Fruit fly (Drosophila melanogaster): Measurements from ENCODE around the gene ko.
A peak's percentile ranks its signal among the peaks of the same experiment; 100 is the strongest.

Gene ko

dm6 chr3L:21031093-21031930 is 99.6 kb downstream of the ko start, which contains the start of the genes CG10584 and Polr3E:
Gene CG10584, minus strand, starts transcription at chr3L:21031360.
Gene Polr3E, plus strand, starts transcription at chr3L:21031825.
- TF ChIP-seq row (GFP tag; IDR thresholded peaks at IDR 0.05) (peak; percentile 95), CG13775 (GFP tag; optimal IDR thresholded peaks at IDR 0.05) (peak; percentile 96), CG10654 (GFP tag; optimal IDR thresholded peaks at IDR 0.05) (peak; percentile 87), cad (GFP tag; optimal IDR thresholded peaks at IDR 0.05) (no peak), tap (tag; optimal IDR thresholded peaks at IDR 0.05) (peak; percentile 90), caup (GFP tag; optimal IDR thresholded peaks at IDR 0.05; ENCODE audit: severe bottlenecking) (peak; percentile 93), CG8765 (GFP tag; IDR thresholded peaks at IDR 0.05) (peak; percentile 62; the same call in 1 of the 2 replicates), nmo (GFP tag; optimal IDR thresholded peaks at IDR 0.05) (peak; percentile 97), NC2α (GFP tag; optimal IDR thresholded peaks at IDR 0.05) (no peak), vnd (GFP tag; IDR thresholded peaks at IDR 0.05; ENCODE audit: partially characterized antibody) (peak; percentile 49; the same call in 2 of the 3 replicates), CG10147 (GFP tag; optimal IDR thresholded peaks at IDR 0.05) (peak; percentile 94), sisA (GFP tag; IDR thresholded peaks at IDR 0.05) (peak; percentile 78), Doc3 (GFP tag; IDR thresholded peaks at IDR 0.05; ENCODE audit: partially characterized antibody) (peak; percentile 28; the same call in 1 of the 3 replicates), schlank (tag; optimal IDR thresholded peaks at IDR 0.05) (peak; percentile 73), CG17829 (tag; optimal IDR thresholded peaks at IDR 0.05) (peak; percentile 96), CG6175 (GFP tag; IDR thresholded peaks at IDR 0.05) (peak; percentile 84), Ravus (GFP tag; IDR thresholded peaks at IDR 0.05) (peak; percentile 48), CG17186 (GFP tag; optimal IDR thresholded peaks at IDR 0.05) (peak; percentile 54), slou (GFP tag; optimal IDR thresholded peaks at IDR 0.05) (peak; percentile 87), CG8359 (GFP tag; optimal IDR thresholded peaks at IDR 0.05; ENCODE audit: borderline replicate concordance) (peak; percentile 83), Elba2 (GFP tag; optimal IDR thresholded peaks at IDR 0.05) (peak; percentile 55), CG15269 (tag; optimal IDR thresholded peaks at IDR 0.05) (peak; percentile 96), Xbp1 (GFP tag; optimal IDR thresholded peaks at IDR 0.05) (peak; percentile 92), gcm2 (GFP tag; optimal IDR thresholded peaks at IDR 0.05) (peak; percentile 45), esg (GFP tag; conservative IDR thresholded peaks at IDR 0.05) (peak; percentile 85), pzg (GFP tag; optimal IDR thresholded peaks at IDR 0.05) (peak; percentile 56), usp (GFP tag; optimal IDR thresholded peaks at IDR 0.05) (no peak), CG2129 (GFP tag; IDR thresholded peaks at IDR 0.05; ENCODE audit: partially characterized antibody) (no peak), CG15479 (GFP tag; optimal IDR thresholded peaks at IDR 0.05) (peak; percentile 58), Mad (GFP tag; optimal IDR thresholded peaks at IDR 0.05) (peak; percentile 3), Xrp1 (GFP tag; IDR thresholded peaks at IDR 0.05) (peak; percentile 86), CG17912 (GFP tag; optimal IDR thresholded peaks at IDR 0.05) (peak; percentile 86), CG7839 (tag; optimal IDR thresholded peaks at IDR 0.05) (peak; percentile 96), chn (GFP tag; optimal IDR thresholded peaks at IDR 0.05) (peak; percentile 42), trem (tag; optimal IDR thresholded peaks at IDR 0.05) (peak; percentile 88), tin (GFP tag; optimal IDR thresholded peaks at IDR 0.05) (peak; percentile 84), CG31365 (tag; optimal IDR thresholded peaks at IDR 0.05) (no peak), bbx (GFP tag; IDR thresholded peaks at IDR 0.05; ENCODE audit: partially characterized antibody) (no peak), Dek (tag; optimal IDR thresholded peaks at IDR 0.05) (peak; percentile 93), cwo (GFP tag; optimal IDR thresholded peaks at IDR 0.05) (peak; percentile 91), dimm (GFP tag; IDR thresholded peaks at IDR 0.05) (peak; percentile 64), disco-r (GFP tag; optimal IDR thresholded peaks at IDR 0.05) (no peak), CG18262 (tag; optimal IDR thresholded peaks at IDR 0.05) (peak; percentile 98), CG6689 (GFP tag; IDR thresholded peaks at IDR 0.05) (peak; percentile 90), ATbp (GFP tag; optimal IDR thresholded peaks at IDR 0.05) (peak; percentile 96), Hsf (GFP tag; optimal IDR thresholded peaks at IDR 0.05) (peak; percentile 61), Dip2 (GFP tag; IDR thresholded peaks at IDR 0.05) (no peak), Bgb (GFP tag; IDR thresholded peaks at IDR 0.05; ENCODE audit: partially characterized antibody) (peak; percentile 28; the same call in 1 of the 2 replicates)
